Worm (Caenorhabditis elegans) whole organism, L4 larva: ENCODE results near the gene C14H10.3.

Experiments
- F37D6.2 ChIP-seq: sonication (generic microtip); optimal IDR thresholded peaks from 2 replicates; lab custom pipeline; 2016; ENCODE audit warnings: mild to moderate bottlenecking, missing genetic modification characterization, missing compliant biosample characterization
- F49E8.2 ChIP-seq: sonication (generic microtip); optimal IDR thresholded peaks from 2 replicates; lab custom pipeline; 2016; ENCODE audit warnings: missing compliant biosample characterization, mild to moderate bottlenecking, missing genetic modification characterization, borderline replicate concordance
- T20F7.1 ChIP-seq: fragments of 200-800 bp; sonication (Bioruptor generic); optimal IDR thresholded peaks from 2 replicates; lab custom pipeline; 2018; ENCODE audit warnings: mild to moderate bottlenecking, missing genetic modification characterization, missing compliant biosample characterization
- Y48G9A.11 ChIP-seq: fragments of 200-800 bp; sonication (Bioruptor generic); IDR thresholded peaks from 2 replicates; pipeline ENCODE4 v1.3.6; 2022; ENCODE audit warnings: missing genetic modification reagents, missing genetic modification characterization, missing compliant biosample characterization
- Y5F2A.4 ChIP-seq: fragments of 200-800 bp; sonication (Bioruptor generic); optimal IDR thresholded peaks from 2 replicates; lab custom pipeline; 2018; ENCODE audit warnings: mild to moderate bottlenecking, missing genetic modification characterization, missing compliant biosample characterization
- Y75B8A.6 ChIP-seq: fragments of 200-800 bp; sonication (Bioruptor generic); IDR thresholded peaks from 2 replicates; pipeline ENCODE4 v1.3.6; 2022; ENCODE audit warnings: missing genetic modification reagents, missing genetic modification characterization, missing compliant biosample characterization
- ZK337.2 ChIP-seq: fragments of 200-800 bp; sonication (Bioruptor generic); IDR thresholded peaks from 2 replicates; pipeline ENCODE4 v1.3.6; 2022; ENCODE audit warnings: missing genetic modification reagents, missing genetic modification characterization, missing compliant biosample characterization
- ZK546.5 ChIP-seq, 2 experiments: sonication (generic microtip); optimal IDR thresholded peaks; 2 replicates each; lab custom pipeline; 2017; ENCODE audit warnings: missing biosample characterization in 2 of 2, missing genetic modification characterization in 2 of 2
- ama-1 ChIP-seq: fragments of 150-350 bp; optimal IDR thresholded peaks from 2 replicates; lab custom pipeline; 2014; ENCODE audit warnings: inconsistent platforms, mixed read lengths
- ceh-20 ChIP-seq: fragments of 200-800 bp; sonication (Bioruptor generic); IDR thresholded peaks from 2 replicates; pipeline ENCODE4 v1.3.6; 2022; ENCODE audit warnings: missing genetic modification reagents, missing genetic modification characterization, missing compliant biosample characterization
- ceh-28 ChIP-seq: fragments of 150-350 bp; optimal IDR thresholded peaks from 2 replicates; lab custom pipeline; 2014; ENCODE audit warnings: missing biosample characterization, missing genetic modification reagents, missing genetic modification characterization
- ceh-32 ChIP-seq: sonication (generic microtip); optimal IDR thresholded peaks from 2 replicates; lab custom pipeline; 2016; ENCODE audit warnings: mild to moderate bottlenecking, missing genetic modification characterization, missing compliant biosample characterization; ENCODE audit not compliant: poor library complexity
- ceh-62 ChIP-seq: sonication (generic microtip); optimal IDR thresholded peaks from 2 replicates; lab custom pipeline; 2017; ENCODE audit warnings: missing biosample characterization, missing genetic modification characterization
- ces-1 ChIP-seq: fragments of 150-350 bp; sonication (generic microtip); optimal IDR thresholded peaks from 4 replicates; lab custom pipeline; 2014; ENCODE audit warnings: missing biosample characterization, missing genetic modification reagents, missing genetic modification characterization
- daf-12 ChIP-seq: fragments of 150-350 bp; optimal IDR thresholded peaks from 2 replicates; lab custom pipeline; 2014; ENCODE audit warnings: missing biosample characterization, missing genetic modification reagents, missing genetic modification characterization
- daf-16 ChIP-seq, 3 experiments: sonication (generic microtip); optimal IDR thresholded peaks; 2 replicates each; lab custom pipeline; 2016 to 2017; ENCODE audit warnings: missing genetic modification characterization in 3 of 3, missing genetic modification reagents in 3 of 3, mild to moderate bottlenecking in 2 of 3, missing compliant biosample characterization in 2 of 3, missing biosample characterization in 1 of 3, moderate library complexity in 1 of 3
- daf-8 ChIP-seq: fragments of 200-800 bp; sonication (Bioruptor generic); IDR thresholded peaks from 2 replicates; pipeline ENCODE4 v1.3.6; 2022; ENCODE audit warnings: missing genetic modification characterization, missing compliant biosample characterization
- dmd-8 ChIP-seq: fragments of 200-800 bp; sonication (Bioruptor generic); IDR thresholded peaks from 2 replicates; pipeline ENCODE4 v1.3.6; 2022; ENCODE audit warnings: missing genetic modification characterization, missing compliant biosample characterization
- dpl-1 ChIP-seq: fragments of 150-350 bp; optimal IDR thresholded peaks from 2 replicates; lab custom pipeline; 2014; ENCODE audit warnings: missing biosample characterization, missing genetic modification reagents, missing genetic modification characterization
- egl-27 ChIP-seq: sonication (generic microtip); optimal IDR thresholded peaks from 3 replicates; lab custom pipeline; 2017; ENCODE audit warnings: missing biosample characterization, missing genetic modification reagents, missing genetic modification characterization
- fkh-10 ChIP-seq: fragments of 150-350 bp; optimal IDR thresholded peaks from 2 replicates; lab custom pipeline; 2014; ENCODE audit warnings: missing biosample characterization, missing genetic modification reagents, missing genetic modification characterization
- hif-1 ChIP-seq, 2 experiments: sonication (generic microtip); optimal IDR thresholded peaks; 2 replicates each; lab custom pipeline; 2016 to 2017; ENCODE audit warnings: missing compliant biosample characterization in 2 of 2, missing genetic modification characterization in 2 of 2, missing genetic modification reagents in 2 of 2, missing genotype in 2 of 2, mild to moderate bottlenecking in 1 of 2
- hlh-11 ChIP-seq: fragments of 200-800 bp; sonication (Bioruptor generic); optimal IDR thresholded peaks from 2 replicates; lab custom pipeline; 2018; ENCODE audit warnings: mild to moderate bottlenecking, missing genetic modification characterization, missing compliant biosample characterization
- jun-1 ChIP-seq: fragments of 150-350 bp; optimal IDR thresholded peaks from 2 replicates; lab custom pipeline; 2014; ENCODE audit warnings: missing biosample characterization, missing genetic modification reagents, missing genetic modification characterization
- lin-1 ChIP-seq: fragments of 200-800 bp; sonication (Bioruptor generic); IDR thresholded peaks from 2 replicates; pipeline ENCODE4 v1.3.6; 2022; ENCODE audit warnings: missing genetic modification reagents, missing genetic modification characterization, missing compliant biosample characterization
- lin-13 ChIP-seq: fragments of 150-350 bp; optimal IDR thresholded peaks from 2 replicates; lab custom pipeline; 2014; ENCODE audit warnings: missing biosample characterization, missing genetic modification reagents, missing genetic modification characterization
- lin-15B ChIP-seq: fragments of 150-350 bp; sonication (generic microtip); optimal IDR thresholded peaks from 3 replicates; lab custom pipeline; 2014; ENCODE audit warnings: missing biosample characterization, missing genetic modification characterization
- mdl-1 ChIP-seq, 2 experiments: fragments of 150-350 bp in 1 of 2; sonication (generic microtip) in 1 of 2; optimal IDR thresholded peaks; 2 replicates each; lab custom pipeline; 2014 to 2017; ENCODE audit warnings: missing biosample characterization in 2 of 2, missing genetic modification characterization in 2 of 2
- mdt-29 ChIP-seq: fragments of 200-800 bp; sonication (Bioruptor generic); IDR thresholded peaks from 2 replicates; pipeline ENCODE4 v1.3.6; 2022; ENCODE audit warnings: missing genetic modification reagents, missing genetic modification characterization, missing compliant biosample characterization
- mep-1 ChIP-seq: fragments of 150-350 bp; sonication (generic microtip); optimal IDR thresholded peaks from 3 replicates; lab custom pipeline; 2014; ENCODE audit warnings: missing biosample characterization, missing genetic modification characterization
- mxl-3 ChIP-seq: fragments of 200-800 bp; sonication (Bioruptor generic); optimal IDR thresholded peaks from 2 replicates; lab custom pipeline; 2018; ENCODE audit warnings: mild to moderate bottlenecking, missing genetic modification characterization, missing compliant biosample characterization
- nhr-25 ChIP-seq: sonication (generic microtip); optimal IDR thresholded peaks from 2 replicates; lab custom pipeline; 2017; ENCODE audit warnings: missing genetic modification characterization, mild to moderate bottlenecking, missing compliant biosample characterization, antibody characterized with exemption, moderate library complexity, borderline replicate concordance; ENCODE audit not compliant: insufficient read depth
- nhr-28 ChIP-seq: fragments of 150-350 bp; optimal IDR thresholded peaks from 2 replicates; lab custom pipeline; 2014; ENCODE audit warnings: missing biosample characterization, missing genetic modification characterization
- nhr-42 ChIP-seq: fragments of 200-800 bp; sonication (Bioruptor generic); IDR thresholded peaks from 2 replicates; pipeline ENCODE4 v1.3.6; 2022; ENCODE audit warnings: missing genetic modification characterization, missing compliant biosample characterization
- nhr-48 ChIP-seq: sonication (generic microtip); optimal IDR thresholded peaks from 2 replicates; lab custom pipeline; 2016; ENCODE audit warnings: mild to moderate bottlenecking, missing genetic modification characterization, missing compliant biosample characterization
- php-3 ChIP-seq: fragments of 200-800 bp; sonication (Bioruptor generic); IDR thresholded peaks from 2 replicates; pipeline ENCODE4 v1.3.6; 2022; ENCODE audit warnings: missing genetic modification reagents, missing genetic modification characterization, missing compliant biosample characterization
- pqm-1 ChIP-seq: sonication (generic microtip); optimal IDR thresholded peaks from 2 replicates; lab custom pipeline; 2017; ENCODE audit warnings: missing biosample characterization, missing genetic modification characterization
- rbr-2 ChIP-seq: sonication (generic microtip); optimal IDR thresholded peaks from 2 replicates; lab custom pipeline; 2016; ENCODE audit warnings: missing genotype, missing genetic modification characterization, missing compliant biosample characterization
- saeg-2 ChIP-seq: fragments of 200-800 bp; sonication (Bioruptor generic); IDR thresholded peaks from 2 replicates; pipeline ENCODE4 v1.3.6; 2022; ENCODE audit warnings: missing genetic modification reagents, missing genetic modification characterization, missing compliant biosample characterization
- sdz-12 ChIP-seq: fragments of 200-800 bp; sonication (Bioruptor generic); optimal IDR thresholded peaks from 2 replicates; lab custom pipeline; 2018; ENCODE audit warnings: mild to moderate bottlenecking, missing genetic modification characterization, missing compliant biosample characterization
- skn-1 ChIP-seq: fragments of 150-350 bp; optimal IDR thresholded peaks from 2 replicates; lab custom pipeline; 2014; ENCODE audit warnings: missing biosample characterization, missing genetic modification characterization
- tag-97 ChIP-seq: fragments of 200-800 bp; sonication (Bioruptor generic); IDR thresholded peaks from 2 replicates; pipeline ENCODE4 v1.3.6; 2022; ENCODE audit warnings: missing genetic modification characterization, missing compliant biosample characterization
- unc-39 ChIP-seq: sonication (generic microtip); optimal IDR thresholded peaks from 2 replicates; lab custom pipeline; 2017; ENCODE audit warnings: missing biosample characterization, missing genetic modification characterization
- unc-62 ChIP-seq, 3 experiments: fragments of 150-350 bp in 1 of 3; sonication (generic microtip); optimal IDR thresholded peaks in 2 of 3; peaks in 1 of 3; 1 replicate in 1 of 3; 2 replicates in 2 of 3; lab custom pipeline; 2014 to 2017; ENCODE audit warnings: missing biosample characterization in 3 of 3, missing genetic modification characterization in 3 of 3, missing genetic modification reagents in 3 of 3, missing genotype in 1 of 3
- zfp-2 ChIP-seq: sonication (generic microtip); optimal IDR thresholded peaks from 2 replicates; lab custom pipeline; 2016; ENCODE audit warnings: mild to moderate bottlenecking, missing genetic modification characterization, missing compliant biosample characterization
- ztf-11 ChIP-seq: fragments of 150-350 bp; optimal IDR thresholded peaks from 2 replicates; lab custom pipeline; 2014; ENCODE audit warnings: missing biosample characterization, missing genetic modification characterization

C14H10.3 gene

DNA sequence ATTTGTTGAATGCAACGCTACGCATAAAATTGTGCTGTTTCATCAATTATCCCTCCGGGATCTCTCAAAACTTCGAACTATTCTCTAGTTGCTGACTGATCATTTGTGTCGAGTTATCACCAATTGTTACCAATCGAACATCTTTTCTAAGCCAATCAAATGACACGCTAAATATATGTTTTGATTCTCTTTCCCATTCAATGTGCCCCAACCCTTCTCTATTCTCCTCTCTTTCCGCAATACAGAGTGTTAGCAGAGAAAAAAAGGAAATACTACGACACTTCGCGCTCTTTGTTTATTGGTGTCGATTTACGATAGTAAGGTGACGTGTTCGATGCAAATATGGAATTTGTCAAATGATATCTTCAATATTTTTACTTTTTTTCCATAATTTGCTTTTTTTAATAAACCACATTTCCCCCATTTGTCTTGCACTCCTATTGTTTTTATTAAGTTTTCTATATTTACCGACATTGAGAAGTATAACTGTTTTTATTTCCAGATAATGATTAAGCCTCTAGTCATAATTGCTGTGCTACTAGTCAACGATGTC lies 30.7 kb downstream of the C14H10.3 start, which contains the start of gene nucb-1 (continued):
- TF ChIP-seq pqm-1 (tag; lab: Kevin White, UChicago) (no peak), ces-1 (GFP tag; lab: Kevin White, UChicago) (no peak), T20F7.1 (GFP tag; lab: Kevin White, UChicago) (peak; percentile 98), ztf-11 (tag; lab: Kevin White, UChicago) (no peak), fkh-10 (GFP tag; lab: Kevin White, UChicago) (no peak), nhr-48 (tag; lab: Kevin White, UChicago) (no peak), lin-13 (GFP tag; lab: Kevin White, UChicago) (no peak), dmd-8 (GFP tag; lab: Robert Waterston, UW) (no peak), hlh-11 (tag; lab: Kevin White, UChicago) (peak; percentile 72), unc-39 (tag; lab: Kevin White, UChicago) (no peak)

ce11 chrX:10194327-10195096 lies 33.4 kb downstream of the C14H10.3 start, which contains the start of gene myrf-2:
Gene myrf-2 (minus strand): TSS chrX:10194377.
- TF ChIP-seq jun-1 (tag; lab: Kevin White, UChicago) = no peak
- TF ChIP-seq mxl-3 (GFP tag; lab: Kevin White, UChicago) = peak; percentile 58
- TF ChIP-seq mdt-29 (GFP tag; lab: Robert Waterston, UW) = no peak
- TF ChIP-seq mdl-1 (tag; optimal IDR thresholded peaks at IDR 0.05; lab: Kevin White, UChicago) = peak in 1 of 2 experiments; percentile 36
- TF ChIP-seq ceh-28 = no peak
- TF ChIP-seq daf-8 (GFP tag; lab: Robert Waterston, UW) = no peak
- no peak for TF ChIP-seq php-3 (GFP tag; lab: Robert Waterston, UW)
- no peak for TF ChIP-seq Y5F2A.4 (GFP tag; lab: Kevin White, UChicago)
- no peak for TF ChIP-seq daf-16 (GFP tag; optimal IDR thresholded peaks at IDR 0.05; lab: Kevin White, UChicago)
- no peak for TF ChIP-seq daf-16 (tag; optimal IDR thresholded peaks at IDR 0.05; lab: Kevin White, UChicago)
- no peak for TF ChIP-seq saeg-2 (GFP tag; lab: Robert Waterston, UW)
- TF ChIP-seq dpl-1 (GFP tag; lab: Kevin White, UChicago) = no peak
- no peak for TF ChIP-seq Y48G9A.11 (GFP tag; lab: Robert Waterston, UW)
- TF ChIP-seq ZK337.2 = no peak
- peak; percentile 20 for TF ChIP-seq nhr-48 (tag; lab: Kevin White, UChicago)
- peak; percentile 48 for TF ChIP-seq nhr-28 (tag; lab: Kevin White, UChicago)
- TF ChIP-seq ZK546.5 (tag; optimal IDR thresholded peaks at IDR 0.05; lab: Kevin White, UChicago) = no peak
- TF ChIP-seq ceh-20 (GFP tag; lab: Robert Waterston, UW) = no peak
- no peak for TF ChIP-seq nhr-42
- no peak for TF ChIP-seq Y75B8A.6 (GFP tag; lab: Robert Waterston, UW)
- TF ChIP-seq ceh-32 (tag; lab: Kevin White, UChicago) = no peak
- TF ChIP-seq F37D6.2 = no peak
- TF ChIP-seq unc-62 (GFP tag; optimal IDR thresholded peaks at IDR 0.05 in 1 of 2; lab: Kevin White, UChicago) = peak in 1 of 2 experiments; percentile 52
- no peak for TF ChIP-seq unc-62 (tag; optimal IDR thresholded peaks at IDR 0.05; lab: Kevin White, UChicago)
- no peak for TF ChIP-seq ama-1
- TF ChIP-seq hif-1 (tag; optimal IDR thresholded peaks at IDR 0.05; lab: Kevin White, UChicago) = no peak
- no peak for TF ChIP-seq lin-1 (GFP tag; lab: Robert Waterston, UW)
- TF ChIP-seq sdz-12 (GFP tag; lab: Kevin White, UChicago) = no peak
- no peak for TF ChIP-seq nhr-25 (tag; lab: Kevin White, UChicago)
- TF ChIP-seq lin-15B (tag; lab: Kevin White, UChicago) = no peak
- no peak for TF ChIP-seq zfp-2 (tag; lab: Kevin White, UChicago)
- no peak for TF ChIP-seq dmd-8 (GFP tag; lab: Robert Waterston, UW)
- TF ChIP-seq mep-1 (tag; lab: Kevin White, UChicago) = peak; percentile 9
- TF ChIP-seq tag-97 (GFP tag; lab: Robert Waterston, UW) = no peak
- no peak for TF ChIP-seq daf-12 (tag; lab: Kevin White, UChicago)
- TF ChIP-seq hlh-11 (tag; lab: Kevin White, UChicago) = peak; percentile 58
- no peak for TF ChIP-seq egl-27 (tag; lab: Kevin White, UChicago)
- no peak for TF ChIP-seq ceh-62
- no peak for TF ChIP-seq rbr-2
- no peak for TF ChIP-seq skn-1 (tag; lab: Kevin White, UChicago)
- TF ChIP-seq F49E8.2 (tag; lab: Kevin White, UChicago) = no peak
